Worm (Caenorhabditis elegans) whole organism, L2 larva: ENCODE results near the gene rpl-26.

ENCODE experiments used
- C34F6.9 ChIP-seq: fragments of 150-350 bp; optimal IDR thresholded peaks from 2 replicates; lab custom pipeline; 2014; ENCODE audit warnings: missing biosample characterization, missing genetic modification characterization
- F13H6.1 ChIP-seq: sonication (generic microtip); optimal IDR thresholded peaks from 2 replicates; lab custom pipeline; 2016; ENCODE audit warnings: missing genetic modification characterization, missing compliant biosample characterization
- R02D3.7 ChIP-seq: fragments of 150-350 bp; optimal IDR thresholded peaks from 2 replicates; lab custom pipeline; 2014; ENCODE audit warnings: missing biosample characterization, missing genetic modification characterization
- ZK546.5 ChIP-seq: sonication (generic microtip); optimal IDR thresholded peaks from 2 replicates; lab custom pipeline; 2017; ENCODE audit warnings: missing biosample characterization, missing genetic modification characterization
- aly-2 ChIP-seq: fragments of 150-350 bp; optimal IDR thresholded peaks from 2 replicates; lab custom pipeline; 2014; ENCODE audit warnings: missing biosample characterization, missing genetic modification characterization
- ama-1 ChIP-seq: fragments of 150-350 bp; optimal IDR thresholded peaks from 2 replicates; lab custom pipeline; 2018; ENCODE audit warnings: inconsistent platforms
- blmp-1 ChIP-seq: sonication (generic microtip); optimal IDR thresholded peaks from 2 replicates; lab custom pipeline; 2017; ENCODE audit warnings: missing genetic modification characterization, mild to moderate bottlenecking, missing compliant biosample characterization, antibody characterized with exemption, moderate library complexity; ENCODE audit not compliant: insufficient read depth
- ceh-16 ChIP-seq: fragments of 150-350 bp; optimal IDR thresholded peaks from 2 replicates; lab custom pipeline; 2014; ENCODE audit warnings: missing biosample characterization, missing genetic modification characterization
- ceh-82 ChIP-seq: fragments of 150-350 bp; optimal IDR thresholded peaks from 2 replicates; lab custom pipeline; 2014; ENCODE audit warnings: missing biosample characterization, missing genetic modification characterization
- crh-2 ChIP-seq: sonication (generic microtip); optimal IDR thresholded peaks from 2 replicates; lab custom pipeline; 2017; ENCODE audit warnings: missing biosample characterization, missing genetic modification characterization
- dmd-4 ChIP-seq: sonication (generic microtip); optimal IDR thresholded peaks from 2 replicates; lab custom pipeline; 2017; ENCODE audit warnings: missing biosample characterization, missing genetic modification characterization
- egl-27 ChIP-seq: sonication (generic microtip); optimal IDR thresholded peaks from 3 replicates; lab custom pipeline; 2017; ENCODE audit warnings: missing biosample characterization, missing genetic modification reagents, missing genetic modification characterization
- elt-1 ChIP-seq: fragments of 150-350 bp; optimal IDR thresholded peaks from 2 replicates; lab custom pipeline; 2014; ENCODE audit warnings: missing biosample characterization, missing genetic modification characterization
- elt-3 ChIP-seq: sonication (generic microtip); optimal IDR thresholded peaks from 2 replicates; lab custom pipeline; 2017; ENCODE audit warnings: missing biosample characterization, missing genetic modification characterization
- fos-1 ChIP-seq: fragments of 150-350 bp; optimal IDR thresholded peaks from 2 replicates; lab custom pipeline; 2014; ENCODE audit warnings: missing biosample characterization, missing genetic modification characterization
- gmeb-1 ChIP-seq: fragments of 150-350 bp; optimal IDR thresholded peaks from 2 replicates; lab custom pipeline; 2014; ENCODE audit warnings: missing biosample characterization, missing genetic modification characterization
- lin-13 ChIP-seq: fragments of 150-350 bp; optimal IDR thresholded peaks from 2 replicates; lab custom pipeline; 2014; ENCODE audit warnings: missing biosample characterization, missing genetic modification reagents, missing genetic modification characterization
- lsy-2 ChIP-seq, 2 experiments: fragments of 150-350 bp in 1 of 2; sonication (generic microtip) in 1 of 2; optimal IDR thresholded peaks; 2 replicates each; lab custom pipeline; 2014 to 2017; ENCODE audit warnings: missing biosample characterization in 2 of 2, missing genetic modification characterization in 2 of 2
- mab-5 ChIP-seq: fragments of 150-350 bp; optimal IDR thresholded peaks from 2 replicates; lab custom pipeline; 2014; ENCODE audit warnings: missing biosample characterization, missing genetic modification characterization
- mbf-1 ChIP-seq: sonication (generic microtip); optimal IDR thresholded peaks from 2 replicates; lab custom pipeline; 2017; ENCODE audit warnings: missing biosample characterization, missing genetic modification characterization
- mdl-1 ChIP-seq, 2 experiments: fragments of 150-350 bp in 1 of 2; sonication (generic microtip) in 1 of 2; optimal IDR thresholded peaks; 2 replicates each; lab custom pipeline; 2017; ENCODE audit warnings: missing biosample characterization in 2 of 2, missing genetic modification characterization in 2 of 2
- nhr-10 ChIP-seq: sonication (generic microtip); optimal IDR thresholded peaks from 2 replicates; lab custom pipeline; 2017; ENCODE audit warnings: missing biosample characterization, missing genetic modification characterization
- nhr-11 ChIP-seq: fragments of 150-350 bp; optimal IDR thresholded peaks from 2 replicates; lab custom pipeline; 2014; ENCODE audit warnings: missing biosample characterization, missing genetic modification characterization
- nhr-12 ChIP-seq: fragments of 150-350 bp; optimal IDR thresholded peaks from 2 replicates; lab custom pipeline; 2014; ENCODE audit warnings: missing biosample characterization, missing genetic modification characterization
- nhr-129 ChIP-seq: fragments of 150-350 bp; optimal IDR thresholded peaks from 2 replicates; lab custom pipeline; 2014; ENCODE audit warnings: missing biosample characterization, missing genetic modification characterization
- nhr-23 ChIP-seq: fragments of 150-350 bp; optimal IDR thresholded peaks from 2 replicates; lab custom pipeline; 2014; ENCODE audit warnings: missing biosample characterization, missing genetic modification reagents, missing genetic modification characterization
- nhr-77 ChIP-seq: fragments of 150-350 bp; optimal IDR thresholded peaks from 2 replicates; lab custom pipeline; 2014; ENCODE audit warnings: missing biosample characterization, missing genetic modification characterization
- sem-4 ChIP-seq: fragments of 150-350 bp; optimal IDR thresholded peaks from 2 replicates; lab custom pipeline; 2014; ENCODE audit warnings: missing biosample characterization, missing genetic modification reagents, missing genetic modification characterization
- skn-1 ChIP-seq: sonication (generic microtip); optimal IDR thresholded peaks from 2 replicates; lab custom pipeline; 2017; ENCODE audit warnings: missing biosample characterization, missing genetic modification characterization
- sma-3 ChIP-seq: sonication (generic microtip); optimal IDR thresholded peaks from 2 replicates; lab custom pipeline; 2016; ENCODE audit warnings: missing genetic modification reagents, missing genetic modification characterization, missing compliant biosample characterization
- sma-9 ChIP-seq, 2 experiments: fragments of 150-350 bp in 1 of 2; sonication (generic microtip) in 1 of 2; optimal IDR thresholded peaks; 2 replicates each; lab custom pipeline; 2014 to 2016; ENCODE audit warnings: missing genetic modification characterization in 2 of 2, mild to moderate bottlenecking in 1 of 2, missing biosample characterization in 1 of 2, missing compliant biosample characterization in 1 of 2, missing genetic modification reagents in 1 of 2, moderate library complexity in 1 of 2
- snpc-4 ChIP-seq: fragments of 150-350 bp; optimal IDR thresholded peaks from 2 replicates; lab custom pipeline; 2014; ENCODE audit warnings: missing biosample characterization, missing genetic modification characterization
- unc-55 ChIP-seq: fragments of 150-350 bp; sonication (generic microtip); optimal IDR thresholded peaks from 3 replicates; lab custom pipeline; 2014; ENCODE audit warnings: missing biosample characterization, missing genetic modification reagents, missing genetic modification characterization
- ztf-1 ChIP-seq: fragments of 200-800 bp; sonication (Bioruptor generic); conservative IDR thresholded peaks from 2 replicates; pipeline ENCODE4 v1.3.6; 2022; ENCODE audit warnings: missing genetic modification characterization, missing compliant biosample characterization
- ztf-11 ChIP-seq: sonication (generic microtip); optimal IDR thresholded peaks from 2 replicates; lab custom pipeline; 2017; ENCODE audit warnings: missing biosample characterization, missing genetic modification characterization
- ztf-4 ChIP-seq: fragments of 150-350 bp; optimal IDR thresholded peaks from 2 replicates; lab custom pipeline; 2014; ENCODE audit warnings: missing biosample characterization, missing genetic modification characterization

Gene rpl-26

DNA sequence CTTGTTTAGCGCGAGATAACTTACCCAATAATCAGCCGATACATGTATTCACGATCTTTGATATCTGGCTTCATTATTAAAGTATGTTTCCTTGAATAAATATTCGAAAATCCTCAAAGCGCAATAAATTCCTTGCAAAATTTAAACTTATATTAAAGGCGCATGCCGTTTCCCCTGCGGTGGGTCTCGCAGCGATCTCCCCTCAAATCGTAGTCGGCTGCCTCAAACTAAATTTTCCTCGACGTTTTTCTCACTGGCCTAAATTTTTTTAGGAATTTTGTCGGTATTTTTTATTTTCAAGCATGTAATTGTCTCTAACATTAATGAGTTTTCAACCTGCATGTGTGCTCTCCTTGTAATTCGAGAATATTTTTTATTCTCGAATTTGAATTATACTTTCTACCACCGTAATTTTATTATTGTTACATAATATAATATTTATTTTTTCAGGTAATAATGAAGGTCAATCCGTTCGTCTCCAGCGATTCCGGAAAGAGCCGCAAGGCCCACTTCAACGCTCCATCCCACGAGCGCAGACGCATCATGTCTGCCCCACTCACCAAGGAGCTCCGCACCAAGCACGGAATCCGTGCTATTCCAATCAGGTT, at the start of gene rpl-26, which contains the start of gene cpf-1:
TSS of gene rpl-26 (plus strand) at position 449 of the 608 bp plus-strand sequence.
TSS of gene cpf-1 (minus strand) at position 104 of the 608 bp plus-strand sequence.
- TF ChIP-seq unc-55 (GFP tag; lab: Kevin White, UChicago): peak; percentile 75
- TF ChIP-seq sma-3 (GFP tag; lab: Kevin White, UChicago): peak; percentile 4
- no peak for TF ChIP-seq ZK546.5 (tag; lab: Kevin White, UChicago)
- no peak for TF ChIP-seq F13H6.1 (tag; lab: Kevin White, UChicago)
- no peak for TF ChIP-seq ztf-11 (tag; lab: Kevin White, UChicago)
- no peak for TF ChIP-seq lin-13 (GFP tag; lab: Kevin White, UChicago)
- TF ChIP-seq ama-1 (lab: Kevin White, UChicago): no peak
- no peak for TF ChIP-seq skn-1 (tag; lab: Kevin White, UChicago)
- no peak for TF ChIP-seq ceh-82 (tag; lab: Kevin White, UChicago)
- TF ChIP-seq crh-2: peak; percentile 60
- TF ChIP-seq mdl-1 (tag; optimal IDR thresholded peaks at IDR 0.05; lab: Kevin White, UChicago): no peak
- no peak for TF ChIP-seq nhr-11 (tag; lab: Kevin White, UChicago)
- peak; percentile 22 to 89 for TF ChIP-seq lsy-2 (tag; optimal IDR thresholded peaks at IDR 0.05; lab: Kevin White, UChicago)
- peak; percentile 47 for TF ChIP-seq nhr-129 (tag; lab: Kevin White, UChicago)
- no peak for TF ChIP-seq ceh-16
- no peak for TF ChIP-seq elt-1
- no peak for TF ChIP-seq nhr-77 (tag; lab: Kevin White, UChicago)
- no peak for TF ChIP-seq mab-5 (tag; lab: Kevin White, UChicago)
- TF ChIP-seq dmd-4 (tag; lab: Kevin White, UChicago): no peak
- TF ChIP-seq sem-4: peak; percentile 49
- TF ChIP-seq C34F6.9 (tag; lab: Kevin White, UChicago): peak; percentile 77
- TF ChIP-seq sma-9 (GFP tag; optimal IDR thresholded peaks at IDR 0.05; lab: Kevin White, UChicago): peak; percentile 24
- no peak for TF ChIP-seq sma-9 (tag; optimal IDR thresholded peaks at IDR 0.05; lab: Kevin White, UChicago)
- no peak for TF ChIP-seq R02D3.7 (tag; lab: Kevin White, UChicago)
- peak; percentile 71 for TF ChIP-seq gmeb-1 (tag; lab: Kevin White, UChicago)
- TF ChIP-seq snpc-4: peak; percentile 75
- TF ChIP-seq ztf-4 (tag; lab: Kevin White, UChicago): no peak
- TF ChIP-seq fos-1: peak; percentile 33
- TF ChIP-seq elt-3 (tag; lab: Kevin White, UChicago): no peak
- no peak for TF ChIP-seq egl-27 (tag; lab: Kevin White, UChicago)
- TF ChIP-seq nhr-10: no peak

DNA sequence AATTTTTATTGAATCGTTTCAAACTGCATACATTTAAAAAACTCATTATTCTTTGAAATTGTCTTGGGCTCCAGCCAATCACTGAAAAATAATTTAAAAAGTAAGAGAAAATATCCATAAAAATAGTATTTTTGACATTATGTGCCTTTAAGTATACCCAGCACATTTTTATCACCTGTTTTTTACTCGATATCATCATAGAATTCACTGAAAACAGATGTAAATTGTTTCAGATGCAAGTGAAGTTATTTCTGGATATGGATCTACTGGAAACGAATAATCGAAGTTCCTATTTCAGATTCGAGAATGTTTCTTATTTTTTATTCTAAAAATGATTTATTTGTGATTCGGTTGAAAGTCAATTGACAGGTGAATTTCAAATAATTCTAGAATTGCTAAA, 48.0 kb upstream of the rpl-26 start:
- no peak for TF ChIP-seq sma-9 (GFP tag; optimal IDR thresholded peaks at IDR 0.05; lab: Kevin White, UChicago)
- TF ChIP-seq sma-9 (tag; optimal IDR thresholded peaks at IDR 0.05; lab: Kevin White, UChicago): no peak
- TF ChIP-seq blmp-1 (tag; lab: Kevin White, UChicago): no peak
- TF ChIP-seq nhr-10: no peak
- no peak for TF ChIP-seq mdl-1 (tag; optimal IDR thresholded peaks at IDR 0.05; lab: Kevin White, UChicago)
- TF ChIP-seq nhr-12 (tag; lab: Kevin White, UChicago): no peak
- TF ChIP-seq sem-4: no peak
- TF ChIP-seq aly-2 (tag; lab: Kevin White, UChicago): no peak
- TF ChIP-seq ztf-1: no peak
- TF ChIP-seq R02D3.7 (tag; lab: Kevin White, UChicago): no peak
- TF ChIP-seq ceh-16: no peak
- TF ChIP-seq, all 48 proteins: peak for 0

DNA sequence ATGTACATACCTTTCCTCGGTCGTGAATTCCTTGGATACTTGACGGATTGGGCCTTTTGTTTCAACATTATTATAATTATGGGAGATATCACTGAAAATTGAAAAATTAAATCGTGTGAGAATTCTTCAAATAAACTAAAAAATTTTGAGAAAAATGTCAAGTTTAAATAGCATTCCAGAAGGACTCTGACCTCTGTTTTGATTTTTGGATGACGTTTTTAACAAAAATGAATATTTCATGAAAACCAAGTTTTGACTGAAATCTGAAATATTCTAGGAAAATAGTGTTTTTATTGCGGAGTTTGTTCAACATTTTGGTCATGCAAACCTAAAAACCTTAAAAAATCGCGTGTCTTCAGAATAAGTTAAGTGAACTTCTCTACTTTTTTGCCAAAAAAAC, 46.4 kb upstream of the rpl-26 start, which contains the start of gene glb-27:
TSS of gene glb-27 (minus strand) at position 101 of the 400 bp plus-strand sequence.
- no peak for TF ChIP-seq elt-1
- TF ChIP-seq elt-3 (tag; lab: Kevin White, UChicago): no peak
- TF ChIP-seq ztf-1: no peak
- no peak for TF ChIP-seq gmeb-1 (tag; lab: Kevin White, UChicago)
- TF ChIP-seq mbf-1: no peak
- no peak for TF ChIP-seq egl-27 (tag; lab: Kevin White, UChicago)
- TF ChIP-seq ceh-16: no peak
- TF ChIP-seq unc-55 (GFP tag; lab: Kevin White, UChicago): no peak
- TF ChIP-seq ceh-82 (tag; lab: Kevin White, UChicago): no peak

DNA sequence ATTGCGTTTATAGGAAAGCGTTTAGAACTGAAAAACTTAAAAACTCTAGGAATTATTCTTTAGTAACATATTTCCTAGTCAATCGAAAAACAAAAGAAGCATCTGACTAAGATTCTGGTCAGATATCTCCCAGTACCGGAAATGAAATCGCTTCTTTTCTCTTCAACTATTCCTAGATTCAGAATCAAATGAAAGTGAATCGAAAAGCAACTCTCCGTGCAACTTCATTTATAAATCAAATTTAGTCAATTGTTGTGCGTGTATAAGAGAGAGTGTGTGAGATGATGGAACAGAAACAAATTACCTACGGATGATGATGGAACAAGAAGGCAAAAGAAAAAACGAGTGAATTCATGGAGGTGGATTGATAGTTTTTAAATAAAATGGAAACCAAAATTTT, 43.4 kb upstream of the rpl-26 start:
- TF ChIP-seq lsy-2 (tag; optimal IDR thresholded peaks at IDR 0.05; lab: Kevin White, UChicago) (peak in 1 of 2 experiments; percentile 41), lin-13 (GFP tag; lab: Kevin White, UChicago) (no peak), blmp-1 (tag; lab: Kevin White, UChicago) (no peak), nhr-23 (no peak)
